Worm (Caenorhabditis elegans): Measurements from ENCODE around the gene C17C3.3.

DNA sequence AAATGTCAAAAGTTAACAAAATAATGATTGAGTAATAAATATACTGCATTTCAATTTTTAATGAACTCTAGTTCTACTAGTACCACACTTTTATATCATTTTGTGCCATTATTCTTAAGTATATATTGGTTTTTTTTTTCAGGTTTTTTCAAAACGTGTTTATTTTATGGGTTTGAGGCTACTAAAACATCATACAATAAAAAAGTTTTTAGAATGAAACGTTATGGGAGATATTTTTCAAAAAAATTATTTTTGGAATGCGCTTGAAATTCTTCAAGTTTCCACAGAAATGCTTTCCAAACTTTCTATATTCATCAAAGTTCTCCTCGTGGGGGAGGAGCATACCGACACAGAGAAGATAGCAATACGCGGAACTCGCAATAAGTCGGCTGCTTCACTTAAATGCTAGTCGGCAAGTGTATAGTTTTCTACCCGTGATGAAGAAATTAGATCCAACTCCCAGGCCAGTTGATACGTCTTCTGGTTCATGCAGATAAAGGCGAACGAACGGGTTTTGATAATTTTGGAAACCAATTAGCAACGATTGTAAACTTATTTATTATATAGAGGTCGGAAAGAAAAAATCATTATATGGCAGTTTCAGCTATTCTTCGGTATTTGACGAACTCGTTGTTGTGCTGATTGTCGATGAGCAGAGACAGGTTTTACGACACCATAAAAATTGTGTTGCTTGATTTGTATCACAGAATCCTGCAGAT is 37.9 kb downstream of the C17C3.3 start, which contains the start of gene C17G10.10:
- TF ChIP-seq elt-1 (tag; optimal IDR thresholded peaks at IDR 0.05; ENCODE audit: borderline replicate concordance, insufficient read depth) = no peak
- TF ChIP-seq ceh-43 (GFP tag; optimal IDR thresholded peaks at IDR 0.05) = no peak
- peak; percentile 12 for TF ChIP-seq pha-4 (tag; optimal IDR thresholded peaks at IDR 0.05)
- no peak for TF ChIP-seq mep-1 (tag; optimal IDR thresholded peaks at IDR 0.05)
- no peak for TF ChIP-seq elt-3 (tag; optimal IDR thresholded peaks at IDR 0.05)
- TF ChIP-seq ztf-11 (tag; optimal IDR thresholded peaks at IDR 0.05) = no peak
- TF ChIP-seq blmp-1 (tag; optimal IDR thresholded peaks at IDR 0.05) = no peak
- no peak for TF ChIP-seq drap-1 (GFP tag; optimal IDR thresholded peaks at IDR 0.05)
- TF ChIP-seq nhr-28 (tag; optimal IDR thresholded peaks at IDR 0.05) = no peak
- no peak for TF ChIP-seq lin-13 (tag; optimal IDR thresholded peaks at IDR 0.05)
- no peak for TF ChIP-seq unc-62 (GFP tag; optimal IDR thresholded peaks at IDR 0.05)
